Worm (Caenorhabditis elegans) whole organism, midembryonic: Measurements from ENCODE around the gene srsx-30.

Source experiments
- cog-1 ChIP-seq: sonication (generic microtip); optimal IDR thresholded peaks from 2 replicates; lab custom pipeline; 2016; ENCODE audit warnings: missing genetic modification characterization, missing compliant biosample characterization
- flt-1 ChIP-seq: fragments of 200-800 bp; sonication (Bioruptor generic); IDR thresholded peaks from 2 replicates; pipeline ENCODE4 v1.3.6; 2022; ENCODE audit warnings: missing genetic modification characterization, missing compliant biosample characterization
- klf-2 ChIP-seq: fragments of 200-800 bp; sonication (Bioruptor generic); conservative IDR thresholded peaks from 2 replicates; pipeline ENCODE4 v1.3.6; 2022; ENCODE audit warnings: missing genetic modification reagents, missing genetic modification characterization, missing compliant biosample characterization
- ref-1 ChIP-seq: fragments of 200-800 bp; sonication (Bioruptor generic); conservative IDR thresholded peaks from 2 replicates; pipeline ENCODE4 v1.3.6; 2022; ENCODE audit warnings: missing genetic modification reagents, missing genetic modification characterization, missing compliant biosample characterization
- ztf-29 ChIP-seq: fragments of 200-800 bp; sonication (Bioruptor generic); IDR thresholded peaks from 2 replicates; pipeline ENCODE4 v1.3.6; 2022; ENCODE audit warnings: missing genetic modification reagents, missing genetic modification characterization, missing compliant biosample characterization

DNA sequence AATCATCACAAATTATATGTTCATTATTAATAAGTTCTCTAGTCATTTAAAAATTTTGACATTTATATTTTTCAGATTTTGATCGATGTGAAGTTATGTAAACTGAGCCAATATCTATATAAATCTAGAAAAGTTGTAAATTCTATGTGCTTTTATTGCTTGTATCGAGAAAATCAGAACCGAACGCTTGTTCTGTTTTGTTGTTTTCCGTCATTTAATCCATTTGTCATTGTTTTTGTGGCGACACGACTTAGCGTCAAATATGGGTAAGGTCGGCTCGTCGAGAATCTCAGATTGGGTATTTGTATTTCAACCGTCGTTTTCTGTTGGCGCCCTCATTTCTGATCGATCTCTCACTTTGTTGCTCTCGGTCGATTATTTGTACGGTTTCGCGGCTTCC lies 44.3 kb upstream of the srsx-30 start, which contains the start of gene cht-5:
- TF ChIP-seq ref-1 (no peak), flt-1 (no peak), cog-1 (tag; lab: Kevin White, UChicago) (no peak), klf-2 (GFP tag; lab: Robert Waterston, UW) (no peak), ztf-29 (GFP tag; lab: Robert Waterston, UW) (no peak)
